Fruit fly (Drosophila melanogaster) whole organism, embryonic: ENCODE measurements around the gene Cpr66Cb.
A peak's percentile ranks its signal among the peaks of the same experiment; 100 is the strongest.

Experiments
- Blimp-1 ChIP-seq: fragments of 200-800 bp; sonication (Bioruptor generic); optimal IDR thresholded peaks from 3 replicates; lab custom pipeline; 2018; ENCODE audit warnings: missing biosample characterization, missing genetic modification characterization, mild to moderate bottlenecking, moderate library complexity, missing genetic modification reagents
- CG12155 ChIP-seq: fragments of 200-800 bp; sonication (Bioruptor generic); optimal IDR thresholded peaks from 3 replicates; lab custom pipeline; 2016; ENCODE audit warnings: missing biosample characterization, missing genetic modification characterization
- CG13287 ChIP-seq: fragments of 200-800 bp; sonication (Bioruptor generic); IDR thresholded peaks from 2 replicates; pipeline ENCODE4 v1.3.6; 2022; ENCODE audit warnings: missing biosample characterization, missing genetic modification characterization; ENCODE audit not compliant: partially characterized antibody
- CG13894 ChIP-seq: fragments of 200-800 bp; sonication (Bioruptor generic); optimal IDR thresholded peaks from 3 replicates; lab custom pipeline; 2018; ENCODE audit warnings: missing biosample characterization, mild to moderate bottlenecking, missing genetic modification characterization, moderate library complexity
- CG14441 ChIP-seq: fragments of 200-800 bp; sonication (Bioruptor generic); IDR thresholded peaks from 2 replicates; pipeline ENCODE4 v1.3.6; 2022; ENCODE audit warnings: missing biosample characterization, missing genetic modification characterization
- CG16779 ChIP-seq: fragments of 200-800 bp; sonication (Bioruptor generic); IDR thresholded peaks from 2 replicates; pipeline ENCODE4 v1.3.6; 2022; ENCODE audit warnings: missing biosample characterization, missing genetic modification characterization
- CG17568 ChIP-seq: fragments of 200-800 bp; sonication (Bioruptor generic); optimal IDR thresholded peaks from 2 replicates; lab custom pipeline; 2018; ENCODE audit warnings: missing biosample characterization, mild to moderate bottlenecking, missing genetic modification characterization, moderate library complexity
- CG17829 ChIP-seq: fragments of 200-800 bp; optimal IDR thresholded peaks from 2 replicates; lab custom pipeline; 2019; ENCODE audit warnings: missing biosample characterization, mild to moderate bottlenecking, missing genetic modification characterization, moderate library complexity
- CG18764 ChIP-seq: fragments of 200-800 bp; sonication (Bioruptor generic); optimal IDR thresholded peaks from 3 replicates; lab custom pipeline; 2016; ENCODE audit warnings: missing biosample characterization, missing genetic modification characterization
- CG2202 ChIP-seq: fragments of 200-800 bp; sonication (Bioruptor generic); optimal IDR thresholded peaks from 2 replicates; lab custom pipeline; 2018; ENCODE audit warnings: missing biosample characterization, mild to moderate bottlenecking, missing genetic modification characterization
- CG31365 ChIP-seq: fragments of 200-800 bp; sonication (Bioruptor generic); optimal IDR thresholded peaks from 2 replicates; lab custom pipeline; 2018; ENCODE audit warnings: missing biosample characterization, mild to moderate bottlenecking, missing genetic modification characterization
- CG3281 ChIP-seq: fragments of 200-800 bp; sonication (Bioruptor generic); optimal IDR thresholded peaks from 3 replicates; lab custom pipeline; 2017; ENCODE audit warnings: missing biosample characterization, mild to moderate bottlenecking, missing genetic modification characterization
- CG3838 ChIP-seq: fragments of 200-800 bp; sonication (Bioruptor generic); optimal IDR thresholded peaks from 3 replicates; lab custom pipeline; 2016; ENCODE audit warnings: missing biosample characterization, missing genetic modification characterization
- CG4707 ChIP-seq: fragments of 200-800 bp; sonication (Bioruptor generic); optimal IDR thresholded peaks from 2 replicates; lab custom pipeline; 2018; ENCODE audit warnings: missing biosample characterization, mild to moderate bottlenecking, missing genetic modification characterization, moderate library complexity
- CG4854 ChIP-seq: fragments of 200-800 bp; sonication (Bioruptor generic); optimal IDR thresholded peaks from 2 replicates; lab custom pipeline; 2016; ENCODE audit warnings: missing biosample characterization, missing genetic modification characterization, inconsistent platforms
- CG6683 ChIP-seq: fragments of 200-800 bp; sonication (Bioruptor generic); optimal IDR thresholded peaks from 2 replicates; lab custom pipeline; 2017; ENCODE audit warnings: missing biosample characterization, mild to moderate bottlenecking, missing genetic modification characterization, missing genetic modification reagents
- CG6791 ChIP-seq: fragments of 200-800 bp; sonication (Bioruptor generic); IDR thresholded peaks from 3 replicates; pipeline ENCODE4 v1.3.6; 2022; ENCODE audit warnings: missing biosample characterization, missing genetic modification characterization; ENCODE audit not compliant: partially characterized antibody
- CG9727 ChIP-seq: fragments of 200-800 bp; sonication (Bioruptor generic); optimal IDR thresholded peaks from 3 replicates; lab custom pipeline; 2017; ENCODE audit warnings: missing biosample characterization, mild to moderate bottlenecking, missing genetic modification characterization
- Camta ChIP-seq: fragments of 200-800 bp; sonication (Bioruptor generic); optimal IDR thresholded peaks from 2 replicates; lab custom pipeline; 2016; ENCODE audit warnings: missing biosample characterization, missing genetic modification characterization
- D19B ChIP-seq: fragments of 200-800 bp; sonication (Bioruptor generic); optimal IDR thresholded peaks from 2 replicates; lab custom pipeline; 2017; ENCODE audit warnings: missing biosample characterization, mild to moderate bottlenecking, missing genetic modification characterization
- Doc3 ChIP-seq: fragments of 200-800 bp; sonication (Bioruptor generic); IDR thresholded peaks from 3 replicates; pipeline ENCODE4 v1.3.6; 2022; ENCODE audit warnings: missing biosample characterization, missing genetic modification characterization; ENCODE audit not compliant: partially characterized antibody
- Hey ChIP-seq: fragments of 200-800 bp; sonication (Bioruptor generic); optimal IDR thresholded peaks from 3 replicates; lab custom pipeline; 2018; ENCODE audit warnings: missing biosample characterization, mild to moderate bottlenecking, missing genetic modification characterization
- HmgD ChIP-seq: fragments of 200-800 bp; sonication (Bioruptor generic); optimal IDR thresholded peaks from 3 replicates; lab custom pipeline; 2016; ENCODE audit warnings: missing biosample characterization, missing genetic modification characterization
- Jarid2 ChIP-seq: fragments of 200-800 bp; sonication (Bioruptor generic); optimal IDR thresholded peaks from 3 replicates; lab custom pipeline; 2017; ENCODE audit warnings: mild to moderate bottlenecking, missing biosample characterization, missing genetic modification reagents, missing genetic modification characterization
- Lpt ChIP-seq: fragments of >200 bp; optimal IDR thresholded peaks from 2 replicates; lab custom pipeline; 2018; ENCODE audit warnings: missing biosample characterization, missing genetic modification characterization
- NFAT ChIP-seq: fragments of 200-800 bp; sonication (Bioruptor generic); IDR thresholded peaks from 2 replicates; pipeline ENCODE4 v1.3.6; 2022; ENCODE audit warnings: missing biosample characterization, missing genetic modification characterization
- Stat92E ChIP-seq, 3 experiments: fragments of >200 bp in 2 of 3; fragments of 200-800 bp in 1 of 3; sonication (Bioruptor generic) in 1 of 3; optimal IDR thresholded peaks; 2 replicates each; lab custom pipeline; 2017 to 2019; ENCODE audit warnings: missing biosample characterization in 3 of 3, missing genetic modification characterization in 3 of 3, mild to moderate bottlenecking in 1 of 3, moderate library complexity in 1 of 3
- Taf1 ChIP-seq: fragments of 200-800 bp; sonication (Bioruptor generic); IDR thresholded peaks from 2 replicates; pipeline ENCODE4 v1.3.6; 2022; ENCODE audit warnings: missing biosample characterization, missing genetic modification characterization
- Tbp ChIP-seq: fragments of >200 bp; optimal IDR thresholded peaks from 2 replicates; lab custom pipeline; 2018; ENCODE audit warnings: missing biosample characterization, missing genetic modification characterization
- Trl ChIP-seq, 3 experiments: fragments of >200 bp in 2 of 3; fragments of 200-800 bp in 1 of 3; sonication (Bioruptor generic) in 1 of 3; optimal IDR thresholded peaks; 2 replicates in 1 of 3; 3 replicates in 2 of 3; lab custom pipeline; 2016 to 2017; ENCODE audit warnings: missing biosample characterization in 1 of 3, missing genetic modification characterization in 1 of 3
- aop ChIP-seq: fragments of 200-800 bp; sonication (Bioruptor generic); IDR thresholded peaks from 2 replicates; pipeline ENCODE4 v1.3.6; 2022; ENCODE audit warnings: missing biosample characterization, missing genetic modification characterization
- bsh ChIP-seq, 2 experiments: fragments of 200-800 bp; sonication (Bioruptor generic); optimal IDR thresholded peaks; 2 replicates each; lab custom pipeline; 2017 to 2018; ENCODE audit warnings: mild to moderate bottlenecking in 2 of 2, missing biosample characterization in 2 of 2, missing genetic modification characterization in 2 of 2, moderate library complexity in 1 of 2
- chn ChIP-seq: fragments of 200-800 bp; sonication (Bioruptor generic); optimal IDR thresholded peaks from 2 replicates; lab custom pipeline; 2016; ENCODE audit warnings: missing biosample characterization, missing genetic modification characterization
- en ChIP-seq: fragments of 200-800 bp; sonication (Bioruptor generic); optimal IDR thresholded peaks from 2 replicates; lab custom pipeline; 2016; ENCODE audit warnings: missing biosample characterization, missing genetic modification characterization
- ewg ChIP-seq: fragments of 200-800 bp; sonication (Bioruptor generic); optimal IDR thresholded peaks from 3 replicates; lab custom pipeline; 2017; ENCODE audit warnings: mild to moderate bottlenecking, missing biosample characterization, missing genetic modification reagents, missing genetic modification characterization
- fd64A ChIP-seq: fragments of 200-800 bp; sonication (Bioruptor generic); optimal IDR thresholded peaks from 3 replicates; lab custom pipeline; 2018; ENCODE audit warnings: missing biosample characterization, mild to moderate bottlenecking, missing genetic modification characterization
- fru ChIP-seq: fragments of >200 bp; optimal IDR thresholded peaks from 2 replicates; lab custom pipeline; 2017
- ftz-f1 ChIP-seq: fragments of 200-800 bp; sonication (Bioruptor generic); optimal IDR thresholded peaks from 2 replicates; lab custom pipeline; 2016; ENCODE audit warnings: missing biosample characterization, missing genetic modification characterization
- gfzf ChIP-seq: fragments of 200-800 bp; sonication (Bioruptor generic); optimal IDR thresholded peaks from 2 replicates; lab custom pipeline; 2016; ENCODE audit warnings: missing biosample characterization, mild to moderate bottlenecking, missing genetic modification characterization, moderate library complexity
- gsb ChIP-seq: fragments of 200-800 bp; sonication (Bioruptor generic); IDR thresholded peaks from 2 replicates; pipeline ENCODE4 v1.3.6; 2022; ENCODE audit warnings: missing biosample characterization, missing genetic modification characterization
- inv ChIP-seq: fragments of 200-800 bp; sonication (Bioruptor generic); IDR thresholded peaks from 2 replicates; pipeline ENCODE4 v1.3.6; 2022; ENCODE audit warnings: missing biosample characterization, missing genetic modification characterization; ENCODE audit not compliant: partially characterized antibody
- kah ChIP-seq: fragments of 200-800 bp; sonication (Bioruptor generic); optimal IDR thresholded peaks from 2 replicates; lab custom pipeline; 2018; ENCODE audit warnings: missing biosample characterization, mild to moderate bottlenecking, missing genetic modification characterization
- nom ChIP-seq: fragments of 200-800 bp; sonication (Bioruptor generic); optimal IDR thresholded peaks from 2 replicates; lab custom pipeline; 2017; ENCODE audit warnings: missing biosample characterization, missing genetic modification characterization, mild to moderate bottlenecking, moderate library complexity, missing genetic modification reagents
- pita ChIP-seq: fragments of 200-800 bp; sonication (Bioruptor generic); optimal IDR thresholded peaks from 2 replicates; lab custom pipeline; 2017; ENCODE audit warnings: missing biosample characterization, mild to moderate bottlenecking, missing genetic modification characterization
- pnt ChIP-seq: fragments of 200-800 bp; sonication (Bioruptor generic); optimal IDR thresholded peaks from 3 replicates; lab custom pipeline; 2016; ENCODE audit warnings: missing biosample characterization, missing genetic modification characterization
- so ChIP-seq: fragments of 200-800 bp; sonication (Bioruptor generic); IDR thresholded peaks from 3 replicates; pipeline ENCODE4 v1.3.6; 2022; ENCODE audit warnings: missing biosample characterization, missing genetic modification characterization
- sob ChIP-seq: fragments of 200-800 bp; sonication (Bioruptor generic); IDR thresholded peaks from 2 replicates; pipeline ENCODE4 v1.3.6; 2022; ENCODE audit warnings: missing biosample characterization, missing genetic modification characterization
- ssp ChIP-seq: fragments of 200-800 bp; sonication (Bioruptor generic); IDR thresholded peaks from 2 replicates; pipeline ENCODE4 v1.3.6; 2022; ENCODE audit warnings: missing biosample characterization, missing genetic modification characterization
- sug ChIP-seq: fragments of 200-800 bp; optimal IDR thresholded peaks from 2 replicates; lab custom pipeline; 2019; ENCODE audit warnings: missing biosample characterization, mild to moderate bottlenecking, missing genetic modification characterization, moderate library complexity
- tx ChIP-seq: fragments of 200-800 bp; sonication (Bioruptor generic); optimal IDR thresholded peaks from 2 replicates; lab custom pipeline; 2016; ENCODE audit warnings: missing biosample characterization, missing genetic modification characterization
- unc-4 ChIP-seq: fragments of 200-800 bp; sonication (Bioruptor generic); IDR thresholded peaks from 2 replicates; pipeline ENCODE4 v1.3.6; 2022; ENCODE audit warnings: missing biosample characterization, missing genetic modification characterization; ENCODE audit not compliant: partially characterized antibody

The Cpr66Cb gene

dm6 chr3L:8314788-8315140 lies 21.7 kb upstream of the Cpr66Cb start (continued):
- TF ChIP-seq Blimp-1: no peak
- TF ChIP-seq gsb (GFP tag; lab: Robert Waterston, UW): no peak
- peak; percentile 96 for TF ChIP-seq D19B (GFP tag; lab: Kevin White, UChicago)
- TF ChIP-seq inv: no peak
- no peak for TF ChIP-seq CG17829
- TF ChIP-seq CG4854: no peak
- TF ChIP-seq CG18764 (GFP tag; lab: Kevin White, UChicago): no peak
- no peak for TF ChIP-seq fru (lab: Kevin White, UChicago)
- no peak for TF ChIP-seq Doc3
- TF ChIP-seq CG14441 (GFP tag; lab: Robert Waterston, UW): peak; percentile 56; the same call in 1 of the 2 replicates
- TF ChIP-seq fd64A: no peak
- peak in 1 of 2 experiments; percentile 16 for TF ChIP-seq bsh (GFP tag; optimal IDR thresholded peaks at IDR 0.05; lab: Kevin White, UChicago)
- no peak for TF ChIP-seq en (GFP tag; lab: Kevin White, UChicago)
- TF ChIP-seq unc-4 (GFP tag; lab: Robert Waterston, UW): no peak
- no peak for TF ChIP-seq sob (GFP tag; lab: Robert Waterston, UW)
- peak; percentile 16 for TF ChIP-seq chn
- TF ChIP-seq Lpt (GFP tag; lab: Kevin White, UChicago): no peak
- no peak for TF ChIP-seq pnt (GFP tag; lab: Kevin White, UChicago)
- TF ChIP-seq Trl (optimal IDR thresholded peaks at IDR 0.05; lab: Kevin White, UChicago): no peak
- no peak for TF ChIP-seq Trl (GFP tag; optimal IDR thresholded peaks at IDR 0.05; lab: Kevin White, UChicago)
- TF ChIP-seq tx (GFP tag; lab: Kevin White, UChicago): no peak
- peak; percentile 34 for TF ChIP-seq CG3281 (GFP tag; lab: Kevin White, UChicago)
- peak; percentile 69 for TF ChIP-seq NFAT (GFP tag; lab: Robert Waterston, UW)
- no peak for TF ChIP-seq CG3838
- TF ChIP-seq CG31365 (tag; lab: Kevin White, UChicago): no peak
- no peak for TF ChIP-seq CG4707 (GFP tag; lab: Kevin White, UChicago)
- no peak for TF ChIP-seq ftz-f1 (GFP tag; lab: Kevin White, UChicago)
- TF ChIP-seq kah (GFP tag; lab: Kevin White, UChicago): no peak
- no peak for TF ChIP-seq CG6683
- peak; percentile 2 for TF ChIP-seq CG12155
- TF ChIP-seq aop (GFP tag; lab: Robert Waterston, UW): no peak
- TF ChIP-seq Camta (GFP tag; lab: Kevin White, UChicago): no peak
- TF ChIP-seq CG16779 (GFP tag; lab: Robert Waterston, UW): no peak
- no peak for TF ChIP-seq nom (GFP tag; lab: Kevin White, UChicago)
- no peak for TF ChIP-seq CG2202 (tag; lab: Kevin White, UChicago)
- TF ChIP-seq Hey (tag; lab: Kevin White, UChicago): peak; percentile 71
- no peak for TF ChIP-seq Tbp
- no peak for TF ChIP-seq gfzf (GFP tag; lab: Kevin White, UChicago)
- TF ChIP-seq Taf1 (GFP tag; lab: Robert Waterston, UW): peak; percentile 47; the same call in 1 of the 2 replicates
- no peak for TF ChIP-seq sug (tag; lab: Kevin White, UChicago)
- TF ChIP-seq pita (GFP tag; lab: Kevin White, UChicago): no peak
- TF ChIP-seq CG17568 (GFP tag; lab: Kevin White, UChicago): peak; percentile 99
- no peak for TF ChIP-seq CG13287 (GFP tag; lab: Robert Waterston, UW)
- TF ChIP-seq CG9727: no peak
- TF ChIP-seq CG6791 (GFP tag; lab: Robert Waterston, UW): no peak
- TF ChIP-seq so (GFP tag; lab: Robert Waterston, UW): no peak
- TF ChIP-seq Stat92E (GFP tag; optimal IDR thresholded peaks at IDR 0.05; lab: Kevin White, UChicago): no peak
- no peak for TF ChIP-seq HmgD (GFP tag; lab: Kevin White, UChicago)
- no peak for TF ChIP-seq ssp (GFP tag; lab: Robert Waterston, UW)
- TF ChIP-seq CG13894: no peak
- no peak for TF ChIP-seq Jarid2 (GFP tag; lab: Kevin White, UChicago)
- no peak for TF ChIP-seq ewg (GFP tag; lab: Kevin White, UChicago)
